Worm (Caenorhabditis elegans): ENCODE measurements around the gene swsn-7.

Gene swsn-7

DNA sequence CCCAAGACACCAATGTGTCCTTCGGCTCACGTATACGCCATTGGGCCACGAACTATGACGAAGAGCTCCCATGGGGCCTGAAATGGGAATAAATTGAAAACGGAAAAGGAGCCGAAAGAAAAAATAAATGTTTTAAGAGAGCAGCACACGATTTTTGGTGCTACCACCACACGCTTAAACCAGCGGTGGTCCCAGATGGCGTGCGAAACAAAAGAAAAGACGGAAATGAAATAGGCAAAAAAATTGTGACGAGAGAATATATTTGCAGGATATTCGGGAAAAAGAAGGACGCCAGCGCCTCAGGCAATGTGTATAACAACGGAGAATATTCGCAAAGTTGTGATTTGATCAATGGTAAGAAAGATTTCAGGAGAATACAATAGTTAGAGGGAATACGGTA, 40.6 kb downstream of the swsn-7 start:
- TF ChIP-seq lin-35 (GFP tag; optimal IDR thresholded peaks at IDR 0.05) (peak in 1 of 3 experiments; percentile 33), let-607 (tag; optimal IDR thresholded peaks at IDR 0.05) (no peak)

DNA sequence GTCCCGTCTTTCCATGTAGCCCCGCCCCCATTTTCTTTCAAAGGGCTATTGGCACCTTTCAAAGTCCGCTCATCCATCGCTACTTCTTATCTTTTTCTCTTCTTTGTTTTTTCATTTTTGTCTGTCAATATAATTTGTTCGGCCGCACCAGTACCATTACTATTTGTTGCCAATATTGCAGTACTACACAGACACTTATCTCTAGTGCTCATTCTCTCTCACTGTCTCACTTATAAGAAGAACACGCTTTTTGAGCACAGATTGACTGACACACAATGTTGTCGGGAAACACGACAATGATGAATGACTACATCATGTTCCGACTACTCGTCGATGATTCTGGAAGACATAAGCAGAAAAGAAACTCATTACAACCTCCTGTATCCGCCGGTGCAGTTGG, 42.5 kb downstream of the swsn-7 start:
- TF ChIP-seq Y53G8AR.9 (GFP tag; conservative IDR thresholded peaks at IDR 0.05) (no peak), lir-1 (GFP tag; conservative IDR thresholded peaks at IDR 0.05) (no peak), nhr-120 (GFP tag; IDR thresholded peaks at IDR 0.05) (no peak), unc-130 (GFP tag; optimal IDR thresholded peaks at IDR 0.05) (no peak), ceh-27 (GFP tag; optimal IDR thresholded peaks at IDR 0.05) (peak; percentile 37), ztf-26 (tag; optimal IDR thresholded peaks at IDR 0.05) (no peak), F39B2.1 (GFP tag; IDR thresholded peaks at IDR 0.05) (no peak), sptf-2 (GFP tag; optimal IDR thresholded peaks at IDR 0.05) (no peak), ztf-3 (GFP tag; optimal IDR thresholded peaks at IDR 0.05) (no peak), akir-1 (GFP tag; optimal IDR thresholded peaks at IDR 0.05) (no peak), dox-1 (GFP tag; IDR thresholded peaks at IDR 0.05) (0 out of 2 replicates have a peak, but pooled peaks have one; percentile 35), hsf-1 (GFP tag; IDR thresholded peaks at IDR 0.05) (no peak)

DNA sequence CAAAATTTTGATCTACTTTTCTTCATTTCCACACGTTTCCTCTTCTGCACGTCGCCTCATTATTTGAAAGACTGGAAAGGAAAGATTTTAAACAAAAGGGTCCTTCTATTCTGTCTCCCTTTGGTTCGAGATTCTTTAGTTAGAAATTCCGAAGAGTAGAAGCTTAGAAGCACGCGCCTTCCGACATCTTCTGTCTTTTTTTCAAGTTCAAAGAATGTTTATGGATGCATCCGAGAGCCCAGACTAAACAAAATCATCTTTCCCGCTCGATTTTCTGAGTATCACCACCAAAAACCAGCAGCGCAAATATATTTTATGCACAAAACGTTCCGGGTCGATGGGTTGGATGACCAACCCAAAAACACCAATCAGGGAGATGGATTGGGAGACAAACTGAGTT, 43.5 kb downstream of the swsn-7 start:
- TF ChIP-seq lsl-1 (GFP tag; optimal IDR thresholded peaks at IDR 0.05) = no peak
- no peak for TF ChIP-seq hrde-1 (tag; optimal IDR thresholded peaks at IDR 0.05; ENCODE audit: borderline replicate concordance)
- TF ChIP-seq rec-8 (tag; optimal IDR thresholded peaks at IDR 0.05) = no peak
- no peak for TF ChIP-seq lin-26 (GFP tag; IDR thresholded peaks at IDR 0.05)
- TF ChIP-seq nfya-2 (GFP tag; IDR thresholded peaks at IDR 0.05) = no peak

DNA sequence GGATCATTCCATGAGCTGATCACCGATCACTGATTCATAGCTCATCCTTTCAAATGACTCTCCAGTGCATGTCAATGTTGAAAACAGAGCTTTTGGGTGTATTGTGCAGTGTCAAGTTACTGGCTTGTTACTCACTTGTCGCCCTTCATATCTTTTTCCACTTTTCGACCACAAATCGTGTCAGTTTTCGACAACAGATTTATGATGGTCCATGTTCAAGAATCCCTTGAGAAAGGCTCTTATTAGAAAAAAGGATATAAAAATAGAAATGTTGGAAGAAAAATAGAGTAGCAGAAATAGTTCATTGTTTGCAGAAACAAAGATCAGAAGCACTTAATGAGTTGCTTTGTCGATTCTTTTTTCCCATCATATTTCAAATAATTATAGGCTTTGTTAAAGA, 44.1 kb downstream of the swsn-7 start:
- TF ChIP-seq pha-4 (tag; optimal IDR thresholded peaks at IDR 0.05) (no peak), unc-62 (GFP tag; optimal IDR thresholded peaks at IDR 0.05) (no peak), Y95B8A.8 (GFP tag; IDR thresholded peaks at IDR 0.05) (no peak), lin-54 (GFP tag; optimal IDR thresholded peaks at IDR 0.05) (no peak), C06A6.2 (GFP tag; conservative IDR thresholded peaks at IDR 0.05) (no peak), mes-4 (tag; optimal IDR thresholded peaks at IDR 0.05) (no peak), dox-1 (GFP tag; IDR thresholded peaks at IDR 0.05) (no peak), tbx-9 (tag; optimal IDR thresholded peaks at IDR 0.05; ENCODE audit: borderline replicate concordance) (no peak), ztf-6 (GFP tag; IDR thresholded peaks at IDR 0.05) (no peak), ceh-58 (GFP tag; IDR thresholded peaks at IDR 0.05) (no peak), F57C9.4 (tag; optimal IDR thresholded peaks at IDR 0.05) (no peak), F10E7.11 (tag; optimal IDR thresholded peaks at IDR 0.05) (no peak), ztf-28 (GFP tag; IDR thresholded peaks at IDR 0.05) (no peak), egl-18 (GFP tag; IDR thresholded peaks at IDR 0.05) (no peak), F23B12.7 (tag; optimal IDR thresholded peaks at IDR 0.05; ENCODE audit: insufficient read depth) (no peak)

DNA sequence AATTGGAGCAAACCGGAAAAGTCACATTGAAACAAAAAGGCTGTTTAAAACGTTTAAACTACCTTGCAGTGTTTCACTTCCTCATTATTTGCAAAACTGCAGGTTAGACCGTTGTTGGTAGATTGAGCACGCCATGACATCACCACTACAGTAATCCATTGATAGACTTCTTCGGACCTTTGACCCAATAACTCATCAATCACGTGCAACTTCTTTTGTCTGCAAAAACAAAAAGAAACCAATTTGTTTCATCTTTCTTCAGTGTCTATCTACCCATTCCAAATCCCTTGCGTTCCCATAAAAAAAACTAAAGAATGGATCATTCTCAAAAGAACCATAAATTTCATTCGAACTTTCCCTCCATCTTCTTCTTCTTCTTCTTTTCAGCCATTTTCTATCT, 46.5 kb downstream of the swsn-7 start:
- TF ChIP-seq tlf-1 (GFP tag; optimal IDR thresholded peaks at IDR 0.05) (no peak), D2030.7 (GFP tag; IDR thresholded peaks at IDR 0.05) (no peak), Y95B8A.8 (GFP tag; IDR thresholded peaks at IDR 0.05) (no peak), Y56A3A.18 (GFP tag; IDR thresholded peaks at IDR 0.05) (no peak), lin-26 (GFP tag; IDR thresholded peaks at IDR 0.05) (no peak), nhr-27 (tag; optimal IDR thresholded peaks at IDR 0.05) (no peak), ztf-26 (tag; optimal IDR thresholded peaks at IDR 0.05) (no peak), bed-2 (GFP tag; IDR thresholded peaks at IDR 0.05) (no peak), ekl-4 (GFP tag; IDR thresholded peaks at IDR 0.05) (no peak), bed-1 (GFP tag; IDR thresholded peaks at IDR 0.05) (no peak), F33H1.4 (GFP tag; IDR thresholded peaks at IDR 0.05) (no peak), ceh-91 (GFP tag; IDR thresholded peaks at IDR 0.05) (no peak), hmg-20 (GFP tag; IDR thresholded peaks at IDR 0.05) (no peak), K11D2.4 (GFP tag; IDR thresholded peaks at IDR 0.05) (no peak)
